Fruit fly (Drosophila melanogaster) whole organism, embryonic: ENCODE results near the gene RpL28.

Source experiments
- BEAF-32 ChIP-seq: fragments of 200-800 bp; sonication (Bioruptor generic); optimal IDR thresholded peaks from 3 replicates; lab custom pipeline; 2017; ENCODE audit warnings: missing biosample characterization, missing genetic modification characterization, mild to moderate bottlenecking, moderate library complexity, missing genetic modification reagents
- C15 ChIP-seq: fragments of 200-800 bp; sonication (Bioruptor generic); IDR thresholded peaks from 3 replicates; pipeline ENCODE4 v1.3.6; 2022; ENCODE audit warnings: missing biosample characterization, missing genetic modification characterization
- CG12071 ChIP-seq: fragments of 200-800 bp; sonication (Bioruptor generic); optimal IDR thresholded peaks from 3 replicates; lab custom pipeline; 2018; ENCODE audit warnings: missing biosample characterization, mild to moderate bottlenecking, missing genetic modification characterization
- CG14441 ChIP-seq: fragments of 200-800 bp; sonication (Bioruptor generic); IDR thresholded peaks from 2 replicates; pipeline ENCODE4 v1.3.6; 2022; ENCODE audit warnings: missing biosample characterization, missing genetic modification characterization
- CG15479 ChIP-seq: fragments of 200-800 bp; sonication (Bioruptor generic); optimal IDR thresholded peaks from 3 replicates; lab custom pipeline; 2019; ENCODE audit warnings: missing biosample characterization, mild to moderate bottlenecking, missing genetic modification characterization, moderate library complexity
- CG1602 ChIP-seq: fragments of 200-800 bp; sonication (Bioruptor generic); optimal IDR thresholded peaks from 3 replicates; lab custom pipeline; 2016; ENCODE audit warnings: missing biosample characterization, missing genetic modification characterization
- CG16813 ChIP-seq: fragments of 200-800 bp; sonication (Bioruptor generic); IDR thresholded peaks from 3 replicates; pipeline ENCODE4 v1.3.6; 2022; ENCODE audit warnings: missing biosample characterization, missing genetic modification characterization; ENCODE audit not compliant: partially characterized antibody
- CG4360 ChIP-seq: fragments of 200-800 bp; sonication (Bioruptor generic); IDR thresholded peaks from 2 replicates; pipeline ENCODE4 v1.3.6; 2022; ENCODE audit warnings: missing biosample characterization, missing genetic modification characterization
- CG6272 ChIP-seq: fragments of 200-800 bp; sonication (Bioruptor generic); IDR thresholded peaks from 2 replicates; pipeline ENCODE4 v1.3.6; 2022; ENCODE audit warnings: missing biosample characterization, missing genetic modification characterization
- CG6791 ChIP-seq: fragments of 200-800 bp; sonication (Bioruptor generic); IDR thresholded peaks from 3 replicates; pipeline ENCODE4 v1.3.6; 2022; ENCODE audit warnings: missing biosample characterization, missing genetic modification characterization; ENCODE audit not compliant: partially characterized antibody
- CkIIα-i1 ChIP-seq: fragments of 200-800 bp; sonication (Bioruptor generic); IDR thresholded peaks from 2 replicates; pipeline ENCODE4 v1.3.6; 2022; ENCODE audit warnings: missing biosample characterization, missing genetic modification characterization
- Dip2 ChIP-seq: fragments of 200-800 bp; sonication (Bioruptor generic); IDR thresholded peaks from 2 replicates; pipeline ENCODE4 v1.3.6; 2022; ENCODE audit warnings: missing biosample characterization, missing genetic modification characterization
- Dll ChIP-seq: fragments of 200-800 bp; sonication (Bioruptor generic); IDR thresholded peaks from 4 replicates; pipeline ENCODE4 v1.3.6; 2022; ENCODE audit warnings: missing biosample characterization, missing genetic modification characterization; ENCODE audit not compliant: partially characterized antibody
- Dp ChIP-seq: fragments of 200-800 bp; sonication (Bioruptor generic); optimal IDR thresholded peaks from 2 replicates; lab custom pipeline; 2018; ENCODE audit warnings: missing biosample characterization, mild to moderate bottlenecking, missing genetic modification characterization, moderate library complexity
- HLH4C ChIP-seq: fragments of 200-800 bp; sonication (Bioruptor generic); IDR thresholded peaks from 3 replicates; pipeline ENCODE4 v1.3.6; 2022; ENCODE audit warnings: missing biosample characterization, missing genetic modification characterization; ENCODE audit not compliant: partially characterized antibody
- HLHmδ ChIP-seq: fragments of 200-800 bp; sonication (Bioruptor generic); optimal IDR thresholded peaks from 2 replicates; lab custom pipeline; 2018; ENCODE audit warnings: missing biosample characterization, mild to moderate bottlenecking, missing genetic modification characterization, moderate library complexity
- MBD-R2 ChIP-seq: fragments of 200-800 bp; sonication (Bioruptor generic); IDR thresholded peaks from 2 replicates; pipeline ENCODE4 v1.3.6; 2022; ENCODE audit warnings: missing biosample characterization, missing genetic modification characterization
- MESR4 ChIP-seq: fragments of 200-800 bp; sonication (Bioruptor generic); optimal IDR thresholded peaks from 2 replicates; lab custom pipeline; 2018; ENCODE audit warnings: missing biosample characterization, mild to moderate bottlenecking, missing genetic modification characterization, moderate library complexity
- Opbp ChIP-seq: fragments of 200-800 bp; sonication (Bioruptor generic); IDR thresholded peaks from 3 replicates; pipeline ENCODE4 v1.3.6; 2022; ENCODE audit warnings: missing biosample characterization, missing genetic modification characterization; ENCODE audit not compliant: partially characterized antibody
- Sin3A ChIP-seq: fragments of >200 bp; optimal IDR thresholded peaks from 2 replicates; lab custom pipeline; 2018
- Sry-δ ChIP-seq: fragments of 200-800 bp; sonication (Bioruptor generic); optimal IDR thresholded peaks from 2 replicates; lab custom pipeline; 2016; ENCODE audit warnings: missing biosample characterization, missing genetic modification characterization
- ato ChIP-seq: fragments of 200-800 bp; sonication (Bioruptor generic); IDR thresholded peaks from 2 replicates; pipeline ENCODE4 v1.3.6; 2022; ENCODE audit warnings: missing biosample characterization, missing genetic modification characterization; ENCODE audit not compliant: partially characterized antibody
- bbx ChIP-seq: fragments of 200-800 bp; sonication (Bioruptor generic); IDR thresholded peaks from 2 replicates; pipeline ENCODE4 v1.3.6; 2022; ENCODE audit warnings: missing biosample characterization, missing genetic modification characterization; ENCODE audit not compliant: partially characterized antibody
- crp ChIP-seq, 2 experiments: fragments of 200-800 bp; sonication (Bioruptor generic); optimal IDR thresholded peaks; 2 replicates in 1 of 2; 3 replicates in 1 of 2; lab custom pipeline; 2017; ENCODE audit warnings: missing biosample characterization in 2 of 2, missing genetic modification characterization in 2 of 2, mild to moderate bottlenecking in 1 of 2, moderate library complexity in 1 of 2
- dmrt99B ChIP-seq: fragments of 200-800 bp; sonication (Bioruptor generic); optimal IDR thresholded peaks from 2 replicates; lab custom pipeline; 2018; ENCODE audit warnings: missing biosample characterization, mild to moderate bottlenecking, missing genetic modification characterization, moderate library complexity
- en ChIP-seq: fragments of 200-800 bp; sonication (Bioruptor generic); optimal IDR thresholded peaks from 2 replicates; lab custom pipeline; 2016; ENCODE audit warnings: missing biosample characterization, missing genetic modification characterization
- hbn ChIP-seq: fragments of 200-800 bp; sonication (Bioruptor generic); IDR thresholded peaks from 2 replicates; pipeline ENCODE4 v1.3.6; 2022; ENCODE audit warnings: missing biosample characterization, missing genetic modification characterization; ENCODE audit not compliant: partially characterized antibody
- hkb ChIP-seq, 2 experiments: fragments of 200-800 bp in 1 of 2; fragments of >200 bp in 1 of 2; sonication (Bioruptor generic) in 1 of 2; IDR thresholded peaks in 1 of 2; optimal IDR thresholded peaks in 1 of 2; 2 replicates each; pipeline versions ENCODE4 v1.3.6 to Lab custom; 2017 to 2022; ENCODE audit warnings: missing biosample characterization in 1 of 2, missing genetic modification characterization in 1 of 2
- mam ChIP-seq: fragments of 200-800 bp; sonication (Bioruptor generic); optimal IDR thresholded peaks from 3 replicates; lab custom pipeline; 2016; ENCODE audit warnings: missing biosample characterization, missing genetic modification characterization
- mld ChIP-seq: fragments of 200-800 bp; sonication (Bioruptor generic); IDR thresholded peaks from 3 replicates; pipeline ENCODE4 v1.3.6; 2022; ENCODE audit warnings: missing biosample characterization, missing genetic modification characterization; ENCODE audit not compliant: partially characterized antibody
- nerfin-2 ChIP-seq: fragments of 200-800 bp; sonication (Bioruptor generic); IDR thresholded peaks from 2 replicates; pipeline ENCODE4 v1.3.6; 2022; ENCODE audit warnings: missing biosample characterization, missing genetic modification characterization; ENCODE audit not compliant: partially characterized antibody
- nom ChIP-seq: fragments of 200-800 bp; sonication (Bioruptor generic); optimal IDR thresholded peaks from 2 replicates; lab custom pipeline; 2017; ENCODE audit warnings: missing biosample characterization, missing genetic modification characterization, mild to moderate bottlenecking, moderate library complexity, missing genetic modification reagents
- pros ChIP-seq: fragments of 200-800 bp; sonication (Bioruptor generic); optimal IDR thresholded peaks from 3 replicates; lab custom pipeline; 2019; ENCODE audit warnings: missing biosample characterization, mild to moderate bottlenecking, missing genetic modification characterization, moderate library complexity
- sna ChIP-seq: fragments of 200-800 bp; sonication (Bioruptor generic); IDR thresholded peaks from 2 replicates; pipeline ENCODE4 v1.3.6; 2022; ENCODE audit warnings: missing biosample characterization, missing genetic modification characterization; ENCODE audit not compliant: partially characterized antibody
- twi ChIP-seq: fragments of 200-800 bp; optimal IDR thresholded peaks from 2 replicates; lab custom pipeline; 2019; ENCODE audit warnings: missing biosample characterization, mild to moderate bottlenecking, missing genetic modification characterization, moderate library complexity
- zen2 ChIP-seq: fragments of 200-800 bp; sonication (Bioruptor generic); IDR thresholded peaks from 3 replicates; pipeline ENCODE4 v1.3.6; 2022; ENCODE audit warnings: missing biosample characterization, missing genetic modification characterization; ENCODE audit not compliant: partially characterized antibody
- zf30C ChIP-seq: fragments of 200-800 bp; sonication (Bioruptor generic); optimal IDR thresholded peaks from 3 replicates; lab custom pipeline; 2018; ENCODE audit warnings: missing biosample characterization, mild to moderate bottlenecking, missing genetic modification characterization

RpL28 gene

dm6 chr3L:3192333-3192894 lies 30.3 kb downstream of the RpL28 start, which contains the start of gene CG14965 (continued):
- TF ChIP-seq ato (GFP tag; lab: Robert Waterston, UW): peak; percentile 75
- TF ChIP-seq hbn (GFP tag; lab: Robert Waterston, UW): peak; percentile 86
- TF ChIP-seq Dll (GFP tag; lab: Robert Waterston, UW): peak; percentile 97
- TF ChIP-seq HLH4C (GFP tag; lab: Robert Waterston, UW): peak; percentile 91
- TF ChIP-seq mld: peak; percentile 75; the same call in 2 of the 3 replicates
- peak; percentile 30; the same call in 1 of the 2 replicates for TF ChIP-seq CG6272 (GFP tag; lab: Robert Waterston, UW)
- TF ChIP-seq BEAF-32 (GFP tag; lab: Kevin White, UChicago): peak; percentile 95
- peak; percentile 20 for TF ChIP-seq MESR4 (GFP tag; lab: Kevin White, UChicago)
- TF ChIP-seq sna: peak; percentile 95
- no peak for TF ChIP-seq dmrt99B (tag; lab: Kevin White, UChicago)
- TF ChIP-seq Dip2 (GFP tag; lab: Robert Waterston, UW): no peak
- TF ChIP-seq zen2: peak; percentile 56; the same call in 1 of the 3 replicates
- peak; percentile 82; the same call in 2 of the 3 replicates for TF ChIP-seq Opbp
- TF ChIP-seq CkIIα-i1 (GFP tag; lab: Robert Waterston, UW): no peak
- peak; percentile 81 for TF ChIP-seq Dp (GFP tag; lab: Kevin White, UChicago)
- no peak for TF ChIP-seq zf30C (GFP tag; lab: Kevin White, UChicago)
- TF ChIP-seq mam (GFP tag; lab: Kevin White, UChicago): peak; percentile 13
- peak; percentile 84 for TF ChIP-seq Sin3A (lab: Kevin White, UChicago)
- peak; percentile 86 for TF ChIP-seq CG6791
- peak; percentile 90 for TF ChIP-seq CG16813 (GFP tag; lab: Robert Waterston, UW)
- peak in 1 of 2 experiments; percentile 81 for TF ChIP-seq crp (GFP tag; optimal IDR thresholded peaks at IDR 0.05; lab: Kevin White, UChicago)
- peak; percentile 62 for TF ChIP-seq MBD-R2
- peak; percentile 79 for TF ChIP-seq bbx
- TF ChIP-seq Sry-δ (GFP tag; lab: Kevin White, UChicago): peak; percentile 95
- TF ChIP-seq CG14441 (GFP tag; lab: Robert Waterston, UW): peak; percentile 36; the same call in 1 of the 2 replicates
- peak; percentile 79 for TF ChIP-seq CG15479 (GFP tag; lab: Kevin White, UChicago)
- TF ChIP-seq hkb (optimal IDR thresholded peaks at IDR 0.05; lab: Kevin White, UChicago): peak; percentile 34
- TF ChIP-seq hkb (GFP tag; IDR thresholded peaks at IDR 0.05; lab: Robert Waterston, UW): no peak

dm6 chr3L:3189647-3190046 lies 33.1 kb downstream of the RpL28 start, which contains the start of the genes CG42525 and CG14958:
Gene CG42525 (minus strand): TSS chr3L:3189747.
Gene CG14958 (plus strand): TSS chr3L:3189978.
- no peak for TF ChIP-seq mld
- TF ChIP-seq CG12071 (GFP tag; lab: Kevin White, UChicago): no peak
- TF ChIP-seq CG4360 (GFP tag; lab: Robert Waterston, UW): no peak
- no peak for TF ChIP-seq HLHmδ (GFP tag; lab: Kevin White, UChicago)
- TF ChIP-seq nom (GFP tag; lab: Kevin White, UChicago): no peak
- TF ChIP-seq mam (GFP tag; lab: Kevin White, UChicago): no peak
- no peak for TF ChIP-seq C15 (GFP tag; lab: Robert Waterston, UW)
- no peak for TF ChIP-seq BEAF-32 (GFP tag; lab: Kevin White, UChicago)
- TF ChIP-seq twi (tag; lab: Kevin White, UChicago): no peak
- no peak for TF ChIP-seq en (GFP tag; lab: Kevin White, UChicago)
- TF ChIP-seq CG1602 (GFP tag; lab: Kevin White, UChicago): no peak
- no peak for TF ChIP-seq nerfin-2
- no peak for TF ChIP-seq Opbp
- no peak for TF ChIP-seq pros (GFP tag; lab: Kevin White, UChicago)
- no peak for TF ChIP-seq bbx
